Worm (Caenorhabditis elegans): ENCODE measurements around the gene cest-34.

ce11 chrV:6650508-6650907, 26.1 kb upstream of the cest-34 start:
- no peak for TF ChIP-seq hlh-6 (tag; optimal IDR thresholded peaks at IDR 0.05)
- TF ChIP-seq mec-3 (tag; optimal IDR thresholded peaks at IDR 0.05; ENCODE audit: borderline replicate concordance) = no peak
- TF ChIP-seq npax-4 (tag; optimal IDR thresholded peaks at IDR 0.05) = no peak

All from whole organism, late embryonic.